Worm (Caenorhabditis elegans): ENCODE data around the gene K10H10.10.

Gene K10H10.10

ce11 chrII:14523645-14524223 is 16.2 kb downstream of the K10H10.10 start, which contains the start of gene pot-2:
TSS of gene pot-2 (plus strand) at chrII:14524173.
- TF ChIP-seq ceh-63 (GFP tag; optimal IDR thresholded peaks at IDR 0.05) (no peak), tbx-2 (tag; optimal IDR thresholded peaks at IDR 0.05) (no peak), lin-13 (GFP tag; optimal IDR thresholded peaks at IDR 0.05) (no peak), aly-2 (tag; optimal IDR thresholded peaks at IDR 0.05) (no peak), zip-4 (GFP tag; optimal IDR thresholded peaks at IDR 0.05) (no peak), mab-9 (GFP tag; IDR thresholded peaks at IDR 0.05) (no peak), C16A3.4 (tag; optimal IDR thresholded peaks at IDR 0.05) (no peak), nhr-19 (GFP tag; conservative IDR thresholded peaks at IDR 0.05) (no peak), nhr-28 (tag; optimal IDR thresholded peaks at IDR 0.05) (no peak), ztf-4 (tag; optimal IDR thresholded peaks at IDR 0.05) (no peak), lin-14 (GFP tag; optimal IDR thresholded peaks at IDR 0.05) (no peak), ztf-11 (tag; optimal IDR thresholded peaks at IDR 0.05) (no peak), C34B4.2 (tag; optimal IDR thresholded peaks at IDR 0.05) (no peak), ceh-88 (GFP tag; IDR thresholded peaks at IDR 0.05) (no peak)

- no peak for TF ChIP-seq hlh-17 (GFP tag; optimal IDR thresholded peaks at IDR 0.05; ENCODE audit: borderline replicate concordance)
- no peak for TF ChIP-seq sptf-1 (tag; optimal IDR thresholded peaks at IDR 0.05)
- no peak for TF ChIP-seq isw-1 (GFP tag; IDR thresholded peaks at IDR 0.05)
- TF ChIP-seq dpl-1 (GFP tag; optimal IDR thresholded peaks at IDR 0.05): no peak
- no peak for TF ChIP-seq lin-15B (tag; optimal IDR thresholded peaks at IDR 0.05)
- TF ChIP-seq zag-1 (tag; optimal IDR thresholded peaks at IDR 0.05): no peak
- no peak for TF ChIP-seq tlp-1 (tag; optimal IDR thresholded peaks at IDR 0.05)
- TF ChIP-seq tbx-2 (tag; optimal IDR thresholded peaks at IDR 0.05): no peak
- TF ChIP-seq elt-2 (tag; optimal IDR thresholded peaks at IDR 0.05): no peak
- TF ChIP-seq ceh-88 (GFP tag; IDR thresholded peaks at IDR 0.05): no peak
- TF ChIP-seq irx-1 (tag; optimal IDR thresholded peaks at IDR 0.05): no peak
- no peak for TF ChIP-seq vab-15 (tag; optimal IDR thresholded peaks at IDR 0.05)
- TF ChIP-seq lir-3 (tag; optimal IDR thresholded peaks at IDR 0.05; ENCODE audit: poor library complexity): no peak
- no peak for TF ChIP-seq egl-13 (tag; optimal IDR thresholded peaks at IDR 0.05)
- TF ChIP-seq nhr-76 (tag; optimal IDR thresholded peaks at IDR 0.05): no peak
- no peak for TF ChIP-seq snu-23 (GFP tag; optimal IDR thresholded peaks at IDR 0.05)
These were observed 17.4 kb downstream of the K10H10.10 start, which contains the start of gene F57C2.4 for ce11 chrII:14525013-14525412. TSS of gene F57C2.4 (plus strand) at chrII:14525313.

ce11 chrII:14527104-14527503 is 19.5 kb downstream of the K10H10.10 start:
- no peak for TF ChIP-seq efl-1 (optimal IDR thresholded peaks at IDR 0.05)
- peak in 1 of 2 experiments; percentile 57 for TF ChIP-seq efl-1 (GFP tag; optimal IDR thresholded peaks at IDR 0.05 in 1 of 2)
- no peak for TF ChIP-seq elt-2 (tag; optimal IDR thresholded peaks at IDR 0.05)

ce11 chrII:14528233-14528802 is 20.8 kb downstream of the K10H10.10 start, which contains the start of the genes F57C2.5 and spat-1:
TSS of gene F57C2.5 (minus strand) at chrII:14528239.
TSS of gene spat-1 (plus strand) at chrII:14528752.
- TF ChIP-seq alr-1 (tag; optimal IDR thresholded peaks at IDR 0.05; ENCODE audit: borderline replicate concordance) (no peak), ama-1 (optimal IDR thresholded peaks at IDR 0.05) (no peak), mdl-1 (tag; optimal IDR thresholded peaks at IDR 0.05) (peak in 1 of 2 experiments; percentile 9), elt-3 (tag; optimal IDR thresholded peaks at IDR 0.05) (peak in 1 of 6 experiments; percentile 38), hlh-17 (GFP tag; optimal IDR thresholded peaks at IDR 0.05; ENCODE audit: borderline replicate concordance) (no peak), nhr-12 (tag; optimal IDR thresholded peaks at IDR 0.05) (no peak), lin-13 (GFP tag; optimal IDR thresholded peaks at IDR 0.05) (peak; percentile 61), tbx-2 (tag; optimal IDR thresholded peaks at IDR 0.05) (peak; percentile 71), F16B12.6 (tag; optimal IDR thresholded peaks at IDR 0.05) (peak; percentile 84), ztf-4 (tag; optimal IDR thresholded peaks at IDR 0.05) (no peak), efl-1 (optimal IDR thresholded peaks at IDR 0.05) (peak; percentile 73), efl-1 (GFP tag; optimal IDR thresholded peaks at IDR 0.05 in 1 of 2) (peak; percentile 57 to 93), lsy-2 (tag; optimal IDR thresholded peaks at IDR 0.05) (peak; percentile 93 to 98), nhr-90 (tag; optimal IDR thresholded peaks at IDR 0.05; ENCODE audit: poor library complexity) (peak; percentile 62), dpl-1 (GFP tag; optimal IDR thresholded peaks at IDR 0.05) (peak; percentile 56 to 68 (median 61)), lin-35 (GFP tag; optimal IDR thresholded peaks at IDR 0.05) (peak; percentile 60 to 79), isw-1 (GFP tag; IDR thresholded peaks at IDR 0.05) (peak; percentile 66), egl-13 (tag; optimal IDR thresholded peaks at IDR 0.05) (peak; percentile 24), blmp-1 (tag; optimal IDR thresholded peaks at IDR 0.05) (peak; percentile 49), sox-4 (tag; optimal IDR thresholded peaks at IDR 0.05) (peak; percentile 68), ceh-90 (tag; optimal IDR thresholded peaks at IDR 0.05) (peak; percentile 40), C34B4.2 (tag; optimal IDR thresholded peaks at IDR 0.05) (no peak), hpl-2 (GFP tag; optimal IDR thresholded peaks at IDR 0.05) (no peak), skn-1 (tag; optimal IDR thresholded peaks at IDR 0.05) (peak; percentile 30), hlh-4 (tag; optimal IDR thresholded peaks at IDR 0.05) (no peak)

Data from whole organism, L1 larva.